Fruit fly (Drosophila melanogaster) whole organism, embryonic: ENCODE data around the gene CG9839.

Source experiments
- Bdp1 ChIP-seq: fragments of 200-800 bp; sonication (Bioruptor generic); optimal IDR thresholded peaks from 3 replicates; lab custom pipeline; 2016; ENCODE audit warnings: missing biosample characterization, missing genetic modification characterization
- CG10431 ChIP-seq: fragments of 200-800 bp; sonication (Bioruptor generic); optimal IDR thresholded peaks from 3 replicates; lab custom pipeline; 2018; ENCODE audit warnings: missing biosample characterization, mild to moderate bottlenecking, missing genetic modification characterization
- CG13424 ChIP-seq: fragments of 200-800 bp; sonication (Bioruptor generic); optimal IDR thresholded peaks from 2 replicates; lab custom pipeline; 2019; ENCODE audit warnings: missing biosample characterization, mild to moderate bottlenecking, missing genetic modification characterization, moderate library complexity
- CG6683 ChIP-seq: fragments of 200-800 bp; sonication (Bioruptor generic); optimal IDR thresholded peaks from 2 replicates; lab custom pipeline; 2017; ENCODE audit warnings: missing biosample characterization, mild to moderate bottlenecking, missing genetic modification characterization, missing genetic modification reagents
- CG7271 ChIP-seq: fragments of 200-800 bp; sonication (Bioruptor generic); optimal IDR thresholded peaks from 2 replicates; lab custom pipeline; 2018; ENCODE audit warnings: missing biosample characterization, mild to moderate bottlenecking, missing genetic modification characterization, moderate library complexity
- Dad ChIP-seq: fragments of 200-800 bp; sonication (Bioruptor generic); optimal IDR thresholded peaks from 3 replicates; lab custom pipeline; 2016; ENCODE audit warnings: missing biosample characterization, missing genetic modification characterization
- HmgD ChIP-seq: fragments of 200-800 bp; sonication (Bioruptor generic); optimal IDR thresholded peaks from 3 replicates; lab custom pipeline; 2016; ENCODE audit warnings: missing biosample characterization, missing genetic modification characterization
- Ravus ChIP-seq: fragments of 200-800 bp; sonication (Bioruptor generic); IDR thresholded peaks from 2 replicates; pipeline ENCODE4 v1.3.6; 2022; ENCODE audit warnings: missing biosample characterization, missing genetic modification characterization

- no peak for TF ChIP-seq Dad
- TF ChIP-seq CG7271 (tag; lab: Kevin White, UChicago): no peak
- no peak for TF ChIP-seq Bdp1 (GFP tag; lab: Kevin White, UChicago)
- no peak for TF ChIP-seq HmgD (GFP tag; lab: Kevin White, UChicago)
- TF ChIP-seq CG10431: no peak
- TF ChIP-seq CG13424: no peak
- TF ChIP-seq CG6683: no peak
- TF ChIP-seq Ravus (GFP tag; lab: Robert Waterston, UW): no peak
These were observed 4.1 kb upstream of the CG9839 start for dm6 chr3R:8809712-8810111.
